Fruit fly (Drosophila melanogaster) whole organism, embryonic: ENCODE measurements around the gene CG15199.

Source experiments
- Abd-B ChIP-seq: fragments of 200-800 bp; sonication (Bioruptor generic); optimal IDR thresholded peaks from 2 replicates; lab custom pipeline; 2018; ENCODE audit warnings: missing biosample characterization, mild to moderate bottlenecking, missing genetic modification characterization, moderate library complexity
- Atf-2 ChIP-seq: fragments of 200-800 bp; sonication (Bioruptor generic); optimal IDR thresholded peaks from 2 replicates; lab custom pipeline; 2016; ENCODE audit warnings: missing biosample characterization, missing genetic modification characterization
- B-H2 ChIP-seq: fragments of 200-800 bp; sonication (Bioruptor generic); optimal IDR thresholded peaks from 2 replicates; lab custom pipeline; 2018; ENCODE audit warnings: missing biosample characterization, mild to moderate bottlenecking, missing genetic modification characterization
- Bdp1 ChIP-seq: fragments of 200-800 bp; sonication (Bioruptor generic); optimal IDR thresholded peaks from 3 replicates; lab custom pipeline; 2016; ENCODE audit warnings: missing biosample characterization, missing genetic modification characterization
- CG11398 ChIP-seq: fragments of 200-800 bp; sonication (Bioruptor generic); optimal IDR thresholded peaks from 2 replicates; lab custom pipeline; 2016; ENCODE audit warnings: missing biosample characterization, missing genetic modification characterization
- CG12236 ChIP-seq: fragments of 200-800 bp; sonication (Bioruptor generic); optimal IDR thresholded peaks from 2 replicates; lab custom pipeline; 2016; ENCODE audit warnings: missing biosample characterization, missing genetic modification characterization
- CG12659 ChIP-seq: fragments of 200-800 bp; sonication (Bioruptor generic); optimal IDR thresholded peaks from 3 replicates; lab custom pipeline; 2017; ENCODE audit warnings: mild to moderate bottlenecking, missing biosample characterization, missing genetic modification reagents, missing genetic modification characterization
- CG13775 ChIP-seq: fragments of 200-800 bp; sonication (Bioruptor generic); optimal IDR thresholded peaks from 3 replicates; lab custom pipeline; 2017; ENCODE audit warnings: missing biosample characterization, mild to moderate bottlenecking, missing genetic modification characterization
- CG1529 ChIP-seq: fragments of 200-800 bp; sonication (Bioruptor generic); optimal IDR thresholded peaks from 3 replicates; lab custom pipeline; 2018; ENCODE audit warnings: missing biosample characterization, missing genetic modification characterization
- CG15601 ChIP-seq: fragments of 200-800 bp; sonication (Bioruptor generic); optimal IDR thresholded peaks from 3 replicates; lab custom pipeline; 2019; ENCODE audit warnings: missing biosample characterization, mild to moderate bottlenecking, missing genetic modification characterization, moderate library complexity
- CG17186 ChIP-seq: fragments of 200-800 bp; sonication (Bioruptor generic); optimal IDR thresholded peaks from 3 replicates; lab custom pipeline; 2017; ENCODE audit warnings: missing biosample characterization, missing genetic modification reagents, missing genetic modification characterization
- CG2199 ChIP-seq: fragments of 200-800 bp; sonication (Bioruptor generic); IDR thresholded peaks from 3 replicates; pipeline ENCODE4 v1.3.6; 2022; ENCODE audit warnings: missing biosample characterization, missing genetic modification characterization
- CG2678 ChIP-seq: fragments of 200-800 bp; sonication (Bioruptor generic); optimal IDR thresholded peaks from 3 replicates; lab custom pipeline; 2019; ENCODE audit warnings: missing biosample characterization, mild to moderate bottlenecking, missing genetic modification characterization, moderate library complexity
- CG30403 ChIP-seq: fragments of 200-800 bp; sonication (Bioruptor generic); optimal IDR thresholded peaks from 3 replicates; lab custom pipeline; 2016; ENCODE audit warnings: missing biosample characterization, missing genetic modification characterization
- CG9609 ChIP-seq: fragments of 200-800 bp; sonication (Bioruptor generic); optimal IDR thresholded peaks from 3 replicates; lab custom pipeline; 2016; ENCODE audit warnings: missing biosample characterization, missing genetic modification characterization
- Chrac-16 ChIP-seq: fragments of 200-800 bp; sonication (Bioruptor generic); optimal IDR thresholded peaks from 3 replicates; lab custom pipeline; 2016; ENCODE audit warnings: missing biosample characterization, missing genetic modification characterization
- CoRest ChIP-seq: fragments of 200-800 bp; sonication (Bioruptor generic); optimal IDR thresholded peaks from 3 replicates; lab custom pipeline; 2018; ENCODE audit warnings: missing biosample characterization, mild to moderate bottlenecking, missing genetic modification characterization, moderate library complexity
- Dll ChIP-seq: fragments of 200-800 bp; sonication (Bioruptor generic); IDR thresholded peaks from 4 replicates; pipeline ENCODE4 v1.3.6; 2022; ENCODE audit warnings: missing biosample characterization, missing genetic modification characterization; ENCODE audit not compliant: partially characterized antibody
- H2.0 ChIP-seq: fragments of 200-800 bp; sonication (Bioruptor generic); IDR thresholded peaks from 2 replicates; pipeline ENCODE4 v1.3.6; 2022; ENCODE audit warnings: missing biosample characterization, missing genetic modification characterization
- HHEX ChIP-seq: fragments of 200-800 bp; sonication (Bioruptor generic); optimal IDR thresholded peaks from 3 replicates; lab custom pipeline; 2017; ENCODE audit warnings: missing biosample characterization, mild to moderate bottlenecking, missing genetic modification characterization, missing genetic modification reagents
- HLH4C ChIP-seq: fragments of 200-800 bp; sonication (Bioruptor generic); IDR thresholded peaks from 3 replicates; pipeline ENCODE4 v1.3.6; 2022; ENCODE audit warnings: missing biosample characterization, missing genetic modification characterization; ENCODE audit not compliant: partially characterized antibody
- Hr3 ChIP-seq: fragments of 200-800 bp; sonication (Bioruptor generic); optimal IDR thresholded peaks from 3 replicates; lab custom pipeline; 2016; ENCODE audit warnings: missing biosample characterization, missing genetic modification characterization
- Hsf ChIP-seq: fragments of 200-800 bp; sonication (Bioruptor generic); optimal IDR thresholded peaks from 3 replicates; lab custom pipeline; 2016; ENCODE audit warnings: missing biosample characterization, missing genetic modification characterization
- PHDP ChIP-seq: fragments of 200-800 bp; sonication (Bioruptor generic); optimal IDR thresholded peaks from 3 replicates; lab custom pipeline; 2018; ENCODE audit warnings: missing biosample characterization, mild to moderate bottlenecking, missing genetic modification characterization, moderate library complexity
- Ptx1 ChIP-seq: fragments of 200-800 bp; sonication (Bioruptor generic); IDR thresholded peaks from 2 replicates; pipeline ENCODE4 v1.3.6; 2022; ENCODE audit warnings: missing biosample characterization, missing genetic modification characterization
- Rfx ChIP-seq: fragments of 200-800 bp; sonication (Bioruptor generic); IDR thresholded peaks from 2 replicates; pipeline ENCODE4 v1.3.6; 2022; ENCODE audit warnings: missing biosample characterization, missing genetic modification characterization
- Scr ChIP-seq: fragments of 200-800 bp; sonication (Bioruptor generic); IDR thresholded peaks from 2 replicates; pipeline ENCODE4 v1.3.6; 2022; ENCODE audit warnings: missing biosample characterization, missing genetic modification characterization; ENCODE audit not compliant: partially characterized antibody
- Side ChIP-seq: fragments of 200-800 bp; sonication (Bioruptor generic); optimal IDR thresholded peaks from 2 replicates; lab custom pipeline; 2016; ENCODE audit warnings: missing biosample characterization, missing genetic modification characterization
- Usf ChIP-seq: fragments of 200-800 bp; sonication (Bioruptor generic); optimal IDR thresholded peaks from 2 replicates; lab custom pipeline; 2017; ENCODE audit warnings: missing genotype, missing biosample characterization, missing genetic modification characterization
- abd-A ChIP-seq: fragments of 200-800 bp; sonication (Bioruptor generic); optimal IDR thresholded peaks from 3 replicates; lab custom pipeline; 2019; ENCODE audit warnings: missing biosample characterization, mild to moderate bottlenecking, missing genetic modification characterization, moderate library complexity
- az2 ChIP-seq: fragments of 200-800 bp; sonication (Bioruptor generic); optimal IDR thresholded peaks from 3 replicates; lab custom pipeline; 2016; ENCODE audit warnings: missing biosample characterization, missing genetic modification characterization
- chm ChIP-seq: fragments of 200-800 bp; sonication (Bioruptor generic); IDR thresholded peaks from 2 replicates; pipeline ENCODE4 v1.3.6; 2022; ENCODE audit warnings: missing biosample characterization, missing genetic modification characterization
- esg ChIP-seq: fragments of 200-800 bp; sonication (Bioruptor generic); conservative IDR thresholded peaks from 2 replicates; pipeline ENCODE4 v1.3.6; 2022; ENCODE audit warnings: missing biosample characterization, missing genetic modification characterization
- eyg ChIP-seq: fragments of 200-800 bp; sonication (Bioruptor generic); optimal IDR thresholded peaks from 3 replicates; lab custom pipeline; 2016; ENCODE audit warnings: missing biosample characterization, missing genetic modification characterization
- hkb ChIP-seq, 2 experiments: fragments of 200-800 bp in 1 of 2; fragments of >200 bp in 1 of 2; sonication (Bioruptor generic) in 1 of 2; IDR thresholded peaks in 1 of 2; optimal IDR thresholded peaks in 1 of 2; 2 replicates each; pipeline versions ENCODE4 v1.3.6 to Lab custom; 2017 to 2022; ENCODE audit warnings: missing biosample characterization in 1 of 2, missing genetic modification characterization in 1 of 2
- jumu ChIP-seq: fragments of 200-800 bp; sonication (Bioruptor generic); optimal IDR thresholded peaks from 3 replicates; lab custom pipeline; 2016; ENCODE audit warnings: missing biosample characterization, missing genetic modification characterization
- maf-S ChIP-seq: fragments of 200-800 bp; sonication (Bioruptor generic); optimal IDR thresholded peaks from 2 replicates; lab custom pipeline; 2016; ENCODE audit warnings: missing biosample characterization, missing genetic modification characterization
- mam ChIP-seq: fragments of 200-800 bp; sonication (Bioruptor generic); optimal IDR thresholded peaks from 3 replicates; lab custom pipeline; 2016; ENCODE audit warnings: missing biosample characterization, missing genetic modification characterization
- nmo ChIP-seq: fragments of 200-800 bp; sonication (Bioruptor generic); optimal IDR thresholded peaks from 2 replicates; lab custom pipeline; 2018; ENCODE audit warnings: missing biosample characterization, mild to moderate bottlenecking, missing genetic modification characterization, moderate library complexity
- prd ChIP-seq, 3 experiments: fragments of >200 bp in 2 of 3; fragments of 200-800 bp in 1 of 3; sonication (Bioruptor generic) in 1 of 3; optimal IDR thresholded peaks in 2 of 3; IDR thresholded peaks in 1 of 3; 2 replicates in 2 of 3; 3 replicates in 1 of 3; pipeline versions ENCODE4 v1.3.6 to Lab custom; 2017 to 2022; ENCODE audit warnings: missing biosample characterization in 1 of 3, missing genetic modification characterization in 1 of 3
- pzg ChIP-seq: fragments of 200-800 bp; sonication (Bioruptor generic); optimal IDR thresholded peaks from 3 replicates; lab custom pipeline; 2018; ENCODE audit warnings: missing biosample characterization, mild to moderate bottlenecking, missing genetic modification characterization, moderate library complexity
- rib ChIP-seq: fragments of 200-800 bp; sonication (Bioruptor generic); IDR thresholded peaks from 2 replicates; pipeline ENCODE4 v1.3.6; 2022; ENCODE audit warnings: missing biosample characterization, missing genetic modification characterization
- row ChIP-seq: fragments of 200-800 bp; sonication (Bioruptor generic); IDR thresholded peaks from 3 replicates; pipeline ENCODE4 v1.3.6; 2022; ENCODE audit warnings: missing biosample characterization, missing genetic modification characterization
- slbo ChIP-seq: fragments of 200-800 bp; sonication (Bioruptor generic); IDR thresholded peaks from 2 replicates; pipeline ENCODE4 v1.3.6; 2022; ENCODE audit warnings: missing biosample characterization, missing genetic modification characterization
- ssp ChIP-seq: fragments of 200-800 bp; sonication (Bioruptor generic); IDR thresholded peaks from 2 replicates; pipeline ENCODE4 v1.3.6; 2022; ENCODE audit warnings: missing biosample characterization, missing genetic modification characterization
- tin ChIP-seq: fragments of 200-800 bp; sonication (Bioruptor generic); optimal IDR thresholded peaks from 3 replicates; lab custom pipeline; 2016; ENCODE audit warnings: missing biosample characterization, missing genetic modification characterization
- tna ChIP-seq: fragments of 200-800 bp; sonication (Bioruptor generic); IDR thresholded peaks from 2 replicates; pipeline ENCODE4 v1.3.6; 2022; ENCODE audit warnings: missing biosample characterization, missing genetic modification characterization; ENCODE audit not compliant: partially characterized antibody
- unpg ChIP-seq: fragments of 200-800 bp; sonication (Bioruptor generic); optimal IDR thresholded peaks from 3 replicates; lab custom pipeline; 2018; ENCODE audit warnings: missing biosample characterization, mild to moderate bottlenecking, missing genetic modification characterization, moderate library complexity
- wdn ChIP-seq: fragments of 200-800 bp; sonication (Bioruptor generic); IDR thresholded peaks from 2 replicates; pipeline ENCODE4 v1.3.6; 2022; ENCODE audit warnings: missing biosample characterization, missing genetic modification characterization

Gene CG15199

DNA sequence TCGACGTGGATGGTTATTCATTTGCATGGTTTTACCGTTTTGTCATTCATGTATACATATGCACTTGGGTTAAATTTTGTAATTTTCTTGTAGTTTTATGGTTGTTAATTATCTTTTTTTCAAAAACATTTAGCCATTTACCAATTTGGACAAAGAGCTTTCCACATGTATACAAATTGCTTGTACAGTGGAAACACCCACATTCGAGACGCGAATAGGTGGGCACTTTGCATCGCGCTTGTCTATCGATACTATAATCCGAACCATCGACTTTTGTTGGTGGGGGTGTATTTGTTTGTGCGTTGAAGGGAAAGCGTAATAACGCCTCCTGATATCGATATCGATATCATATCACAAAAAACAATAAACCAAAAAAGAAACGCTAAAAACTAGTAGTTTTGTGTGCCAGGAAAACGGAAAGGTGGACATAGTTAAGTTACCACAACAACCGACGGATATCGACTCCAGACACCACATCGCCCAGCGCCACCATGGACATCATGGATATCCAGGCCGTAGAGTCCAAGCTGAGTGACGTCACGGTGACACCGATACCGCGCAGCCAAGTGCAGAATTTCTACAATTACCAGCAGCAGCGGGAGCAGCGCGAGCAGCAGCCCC is 4.0 kb downstream of the CG15199 start, which contains the start of gene CDK2AP1 (continued):
- TF ChIP-seq CG2199 (no peak), HHEX (no peak), HLH4C (GFP tag; lab: Robert Waterston, UW) (peak; percentile 87), Abd-B (peak; percentile 35), rib (no peak), CG1529 (GFP tag; lab: Kevin White, UChicago) (no peak), Bdp1 (GFP tag; lab: Kevin White, UChicago) (no peak), abd-A (tag; lab: Kevin White, UChicago) (no peak), pzg (GFP tag; lab: Kevin White, UChicago) (peak; percentile 77), tna (peak; percentile 81; the same call in 1 of the 2 replicates), Scr (GFP tag; lab: Robert Waterston, UW) (peak; percentile 69), CG9609 (GFP tag; lab: Kevin White, UChicago) (peak; percentile 1), PHDP (tag; lab: Kevin White, UChicago) (peak; percentile 6), slbo (GFP tag; lab: Robert Waterston, UW) (peak; percentile 55), row (GFP tag; lab: Robert Waterston, UW) (peak; percentile 77), az2 (GFP tag; lab: Kevin White, UChicago) (peak; percentile 16), mam (GFP tag; lab: Kevin White, UChicago) (peak; percentile 60), Side (GFP tag; lab: Kevin White, UChicago) (peak; percentile 13), esg (GFP tag; lab: Robert Waterston, UW) (0 out of 2 replicates have a peak, but pooled peaks have one; percentile 24), tin (GFP tag; lab: Kevin White, UChicago) (peak; percentile 27), unpg (GFP tag; lab: Kevin White, UChicago) (peak; percentile 24), CG12236 (GFP tag; lab: Kevin White, UChicago) (no peak), nmo (GFP tag; lab: Kevin White, UChicago) (peak; percentile 36), CG30403 (GFP tag; lab: Kevin White, UChicago) (peak; percentile 21), Dll (GFP tag; lab: Robert Waterston, UW) (peak; percentile 69; the same call in 3 of the 4 replicates), CG15601 (tag; lab: Kevin White, UChicago) (no peak), hkb (optimal IDR thresholded peaks at IDR 0.05; lab: Kevin White, UChicago) (no peak), hkb (GFP tag; IDR thresholded peaks at IDR 0.05; lab: Robert Waterston, UW) (peak; percentile 25; the same call in 1 of the 2 replicates), prd (optimal IDR thresholded peaks at IDR 0.05; lab: Kevin White, UChicago) (no peak), prd (GFP tag; IDR thresholded peaks at IDR 0.05; lab: Robert Waterston, UW) (peak; percentile 9; the same call in 1 of the 3 replicates), Ptx1 (peak; percentile 32), ssp (peak; percentile 96), eyg (no peak), Usf (no peak), chm (no peak), CG17186 (peak; percentile 11), Chrac-16 (peak; percentile 3), wdn (no peak), Atf-2 (peak; percentile 18), jumu (peak; percentile 48), CoRest (tag; lab: Kevin White, UChicago) (peak; percentile 19), B-H2 (GFP tag; lab: Kevin White, UChicago) (peak; percentile 11), CG12659 (peak; percentile 50), maf-S (peak; percentile 10), Hsf (peak; percentile 35), CG2678 (tag; lab: Kevin White, UChicago) (peak; percentile 35), CG11398 (peak; percentile 4), Rfx (peak; percentile 72), CG13775 (GFP tag; lab: Kevin White, UChicago) (peak; percentile 25), H2.0 (peak; percentile 35; the same call in 1 of the 2 replicates), Hr3 (GFP tag; lab: Kevin White, UChicago) (peak; percentile 23)
